Fruit fly (Drosophila melanogaster): ENCODE results near the gene bbg.

The bbg gene

DNA sequence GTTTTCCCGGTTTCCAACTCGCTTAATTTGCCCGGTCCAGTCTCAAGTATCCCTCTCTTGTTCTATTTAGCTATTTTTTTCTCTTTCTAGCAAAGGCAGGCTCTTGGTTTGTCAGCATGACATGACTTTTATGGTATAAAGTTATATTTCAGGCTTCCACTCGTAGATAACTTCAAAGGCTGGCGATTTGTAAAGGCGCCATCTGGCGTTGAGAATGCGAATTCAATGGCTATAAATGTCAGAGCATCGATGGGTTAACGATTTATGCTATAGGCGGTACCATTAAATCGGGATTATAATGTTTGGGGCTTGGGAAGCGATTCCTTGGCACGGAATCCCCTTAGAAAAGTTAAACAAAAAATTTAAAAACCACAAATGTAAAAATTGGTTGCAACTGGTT is 170.6 kb downstream of the bbg start:
- no peak for TF ChIP-seq psq (optimal IDR thresholded peaks at IDR 0.05)
- no peak for TF ChIP-seq CG8478 (optimal IDR thresholded peaks at IDR 0.05)
- no peak for TF ChIP-seq EcR (GFP tag; optimal IDR thresholded peaks at IDR 0.05)
- TF ChIP-seq usp (GFP tag; optimal IDR thresholded peaks at IDR 0.05), result no peak
- TF ChIP-seq pan (optimal IDR thresholded peaks at IDR 0.05), result no peak
- no peak for TF ChIP-seq Dll (optimal IDR thresholded peaks at IDR 0.05)

- TF ChIP-seq CG8478 (optimal IDR thresholded peaks at IDR 0.05) (no peak), Dll (optimal IDR thresholded peaks at IDR 0.05) (no peak), psq (optimal IDR thresholded peaks at IDR 0.05) (no peak), EcR (GFP tag; optimal IDR thresholded peaks at IDR 0.05) (no peak), usp (GFP tag; optimal IDR thresholded peaks at IDR 0.05) (no peak), pan (optimal IDR thresholded peaks at IDR 0.05) (no peak)
These were observed 171.4 kb downstream of the bbg start for dm6 chr3L:14364701-14365100.

DNA sequence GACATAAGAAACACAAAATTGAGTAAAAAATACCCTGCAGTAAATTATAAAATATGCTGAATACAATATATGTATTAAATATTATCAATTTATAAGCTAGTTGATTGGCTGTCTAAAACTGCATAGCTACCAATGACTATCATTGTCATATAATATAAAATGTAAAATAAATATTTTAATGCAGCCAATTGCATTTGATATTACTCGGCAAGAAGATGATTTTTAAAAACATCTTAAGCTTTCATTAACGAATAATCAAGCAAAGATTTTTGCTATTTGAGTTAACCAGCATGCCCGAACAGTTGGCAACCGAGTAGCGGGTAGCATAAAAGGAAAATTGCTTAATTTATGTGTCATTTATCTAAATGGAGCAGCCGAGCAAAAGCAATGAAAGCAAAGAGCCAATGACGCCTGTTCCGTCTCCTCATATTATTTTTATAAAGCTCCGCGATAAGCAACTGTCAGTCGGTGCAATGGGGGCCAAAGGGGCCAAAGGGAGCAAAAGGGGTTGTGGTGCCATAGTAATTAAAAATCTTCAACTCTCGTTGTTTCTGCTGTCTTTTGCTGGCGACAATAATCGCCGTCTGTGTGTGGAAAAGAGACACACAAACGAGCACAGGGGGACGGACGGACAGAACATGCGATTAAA is 172.8 kb downstream of the bbg start:
- TF ChIP-seq pan (optimal IDR thresholded peaks at IDR 0.05) (no peak), usp (GFP tag; optimal IDR thresholded peaks at IDR 0.05) (no peak), EcR (GFP tag; optimal IDR thresholded peaks at IDR 0.05) (no peak), Dll (optimal IDR thresholded peaks at IDR 0.05) (no peak), CG8478 (optimal IDR thresholded peaks at IDR 0.05) (no peak), psq (optimal IDR thresholded peaks at IDR 0.05) (no peak)

All from whole organism.